Worm (Caenorhabditis elegans) whole organism, mixed stage, embryonic: ENCODE measurements around the gene pxn-2.

Experiments
- blmp-1 ChIP-seq: fragments of 150-350 bp; optimal IDR thresholded peaks from 2 replicates; lab custom pipeline; 2014; ENCODE audit warnings: missing biosample characterization, missing genetic modification characterization
- elt-3 ChIP-seq: fragments of 150-350 bp; optimal IDR thresholded peaks from 2 replicates; lab custom pipeline; 2014; ENCODE audit warnings: missing biosample characterization, missing genetic modification characterization
- nhr-2 ChIP-seq: fragments of 150-350 bp; optimal IDR thresholded peaks from 2 replicates; lab custom pipeline; 2014; ENCODE audit warnings: missing biosample characterization, missing genetic modification characterization
- nhr-237 ChIP-seq: fragments of 150-350 bp; optimal IDR thresholded peaks from 2 replicates; lab custom pipeline; 2014; ENCODE audit warnings: missing biosample characterization, missing genetic modification characterization
- nhr-76 ChIP-seq: sonication (generic microtip); optimal IDR thresholded peaks from 2 replicates; lab custom pipeline; 2017; ENCODE audit warnings: missing biosample characterization, missing genetic modification characterization
- pha-4 ChIP-seq: fragments of 150-350 bp; optimal IDR thresholded peaks from 2 replicates; lab custom pipeline; 2018; ENCODE audit warnings: missing biosample characterization, missing genetic modification reagents, missing genetic modification characterization
- unc-62 ChIP-seq: fragments of 150-350 bp; optimal IDR thresholded peaks from 2 replicates; lab custom pipeline; 2014; ENCODE audit warnings: missing biosample characterization, missing genetic modification reagents, missing genetic modification characterization

- TF ChIP-seq nhr-237 (tag; lab: Kevin White, UChicago) (no peak), blmp-1 (tag; lab: Kevin White, UChicago) (no peak), nhr-76 (tag; lab: Kevin White, UChicago) (no peak), nhr-2 (tag; lab: Kevin White, UChicago) (no peak), elt-3 (tag; lab: Kevin White, UChicago) (no peak), pha-4 (tag; lab: Kevin White, UChicago) (no peak), unc-62 (GFP tag; lab: Kevin White, UChicago) (no peak)
Observed at ce11 chrX:10951922-10952321, 27.2 kb downstream of the pxn-2 start.
